Worm (Caenorhabditis elegans) whole organism, L1 larva: Measurements from ENCODE around the gene ipla-7.

Source experiments
- C04F5.9 ChIP-seq: sonication (generic microtip); optimal IDR thresholded peaks from 2 replicates; lab custom pipeline; 2016; ENCODE audit warnings: missing genetic modification characterization, missing compliant biosample characterization
- aly-2 ChIP-seq: fragments of 150-350 bp; optimal IDR thresholded peaks from 2 replicates; lab custom pipeline; 2014; ENCODE audit warnings: missing biosample characterization, missing genetic modification characterization
- ceh-88 ChIP-seq: fragments of 200-800 bp; sonication (Bioruptor generic); IDR thresholded peaks from 2 replicates; pipeline ENCODE4 v1.3.6; 2022; ENCODE audit warnings: missing genetic modification characterization, missing compliant biosample characterization
- egl-27 ChIP-seq, 2 experiments: fragments of 150-350 bp in 1 of 2; sonication (generic microtip); optimal IDR thresholded peaks; 3 replicates each; lab custom pipeline; 2017 to 2018; ENCODE audit warnings: missing biosample characterization in 2 of 2, missing genetic modification characterization in 2 of 2, missing genetic modification reagents in 2 of 2
- jun-1 ChIP-seq: fragments of 150-350 bp; optimal IDR thresholded peaks from 2 replicates; lab custom pipeline; 2014; ENCODE audit warnings: missing biosample characterization, missing genetic modification reagents, missing genetic modification characterization
- nhr-11 ChIP-seq: fragments of 150-350 bp; optimal IDR thresholded peaks from 2 replicates; lab custom pipeline; 2014; ENCODE audit warnings: missing biosample characterization, missing genetic modification characterization
- nhr-12 ChIP-seq: sonication (generic microtip); optimal IDR thresholded peaks from 2 replicates; lab custom pipeline; 2017; ENCODE audit warnings: missing biosample characterization, missing genetic modification characterization
- nhr-237 ChIP-seq: fragments of 150-350 bp; optimal IDR thresholded peaks from 2 replicates; lab custom pipeline; 2014; ENCODE audit warnings: missing biosample characterization, missing genetic modification characterization
- rnt-1 ChIP-seq: sonication (generic microtip); optimal IDR thresholded peaks from 2 replicates; lab custom pipeline; 2016; ENCODE audit warnings: mild to moderate bottlenecking, missing genetic modification characterization, moderate library complexity, missing compliant biosample characterization
- unc-30 ChIP-seq: sonication (generic microtip); optimal IDR thresholded peaks from 2 replicates; lab custom pipeline; 2017; ENCODE audit warnings: missing biosample characterization, missing genetic modification characterization
- zag-1 ChIP-seq: fragments of 150-350 bp; optimal IDR thresholded peaks from 2 replicates; lab custom pipeline; 2014; ENCODE audit warnings: missing biosample characterization, missing genetic modification characterization
- ztf-11 ChIP-seq, 2 experiments: sonication (generic microtip); optimal IDR thresholded peaks; 2 replicates each; lab custom pipeline; 2016 to 2017; ENCODE audit warnings: missing genetic modification characterization in 2 of 2, missing biosample characterization in 1 of 2, missing compliant biosample characterization in 1 of 2

- TF ChIP-seq ztf-11 (tag; optimal IDR thresholded peaks at IDR 0.05; lab: Kevin White, UChicago) (no peak), unc-30 (tag; lab: Kevin White, UChicago) (no peak), nhr-12 (tag; lab: Kevin White, UChicago) (no peak), C04F5.9 (tag; lab: Kevin White, UChicago) (no peak), nhr-11 (tag; lab: Kevin White, UChicago) (no peak), zag-1 (no peak), rnt-1 (tag; lab: Kevin White, UChicago) (no peak), aly-2 (no peak), nhr-237 (tag; lab: Kevin White, UChicago) (no peak), jun-1 (no peak), ceh-88 (no peak), egl-27 (tag; optimal IDR thresholded peaks at IDR 0.05; lab: Kevin White, UChicago) (no peak)
These were observed 48.8 kb upstream of the ipla-7 start, which contains the start of gene spch-1 for ce11 chrIV:10111441-10111840.
